Fruit fly (Drosophila melanogaster) whole organism, prepupa: ENCODE data around the gene CG4404.

Source experiments
- Blimp-1 ChIP-seq: fragments of 200-800 bp; sonication (Bioruptor generic); optimal IDR thresholded peaks from 3 replicates; lab custom pipeline; 2017; ENCODE audit warnings: missing biosample characterization, missing genetic modification characterization, mild to moderate bottlenecking, moderate library complexity, missing genetic modification reagents
- CG10669 ChIP-seq: fragments of 200-800 bp; sonication (Bioruptor generic); optimal IDR thresholded peaks from 3 replicates; lab custom pipeline; 2018; ENCODE audit warnings: missing biosample characterization, mild to moderate bottlenecking, missing genetic modification characterization, moderate library complexity
- CG11294 ChIP-seq: fragments of 200-800 bp; sonication (Bioruptor generic); IDR thresholded peaks from 2 replicates; pipeline ENCODE4 v1.3.6; 2022; ENCODE audit warnings: missing biosample characterization, missing genetic modification characterization
- CG11762 ChIP-seq: fragments of 200-800 bp; sonication (Bioruptor generic); optimal IDR thresholded peaks from 3 replicates; lab custom pipeline; 2016; ENCODE audit warnings: missing biosample characterization, missing genetic modification characterization; ENCODE audit not compliant: insufficient read depth
- CG15336 ChIP-seq: fragments of 200-800 bp; sonication (Bioruptor generic); IDR thresholded peaks from 2 replicates; pipeline ENCODE4 v1.3.6; 2022; ENCODE audit warnings: missing biosample characterization, missing genetic modification characterization
- CG16779 ChIP-seq: fragments of 200-800 bp; sonication (Bioruptor generic); optimal IDR thresholded peaks from 3 replicates; lab custom pipeline; 2017; ENCODE audit warnings: missing biosample characterization, mild to moderate bottlenecking, missing genetic modification characterization
- CG3032 ChIP-seq: fragments of 200-800 bp; optimal IDR thresholded peaks from 2 replicates; lab custom pipeline; 2019; ENCODE audit warnings: missing biosample characterization, mild to moderate bottlenecking, missing genetic modification characterization, moderate library complexity
- CG32006 ChIP-seq: fragments of 200-800 bp; sonication (Bioruptor generic); optimal IDR thresholded peaks from 3 replicates; lab custom pipeline; 2017; ENCODE audit warnings: missing biosample characterization, mild to moderate bottlenecking, missing genetic modification characterization
- CG34406 ChIP-seq: fragments of 200-800 bp; sonication (Bioruptor generic); optimal IDR thresholded peaks from 3 replicates; lab custom pipeline; 2016; ENCODE audit warnings: missing biosample characterization, missing genetic modification characterization
- CG3919 ChIP-seq: fragments of 200-800 bp; sonication (Bioruptor generic); optimal IDR thresholded peaks from 3 replicates; lab custom pipeline; 2016; ENCODE audit warnings: missing biosample characterization, missing genetic modification characterization
- CG4318 ChIP-seq: fragments of 200-800 bp; sonication (Bioruptor generic); optimal IDR thresholded peaks from 3 replicates; lab custom pipeline; 2017; ENCODE audit warnings: missing biosample characterization, mild to moderate bottlenecking, missing genetic modification characterization
- CG6163 ChIP-seq: fragments of 200-800 bp; sonication (Bioruptor generic); IDR thresholded peaks from 3 replicates; pipeline ENCODE4 v1.3.6; 2022; ENCODE audit warnings: missing biosample characterization, missing genetic modification characterization
- CG6276 ChIP-seq: fragments of 200-800 bp; sonication (Bioruptor generic); optimal IDR thresholded peaks from 2 replicates; lab custom pipeline; 2017; ENCODE audit warnings: missing biosample characterization, mild to moderate bottlenecking, missing genetic modification characterization
- CG6792 ChIP-seq: fragments of 200-800 bp; sonication (Bioruptor generic); optimal IDR thresholded peaks from 3 replicates; lab custom pipeline; 2016; ENCODE audit warnings: missing biosample characterization, missing genetic modification characterization
- CG6808 ChIP-seq: fragments of 200-800 bp; sonication (Bioruptor generic); optimal IDR thresholded peaks from 3 replicates; lab custom pipeline; 2017; ENCODE audit warnings: missing biosample characterization, missing genetic modification characterization, mild to moderate bottlenecking, moderate library complexity, missing genetic modification reagents
- CG6854 ChIP-seq: fragments of 200-800 bp; sonication (Bioruptor generic); optimal IDR thresholded peaks from 2 replicates; lab custom pipeline; 2017; ENCODE audit warnings: missing biosample characterization, mild to moderate bottlenecking, missing genetic modification characterization
- CG7368 ChIP-seq: fragments of 200-800 bp; sonication (Bioruptor generic); optimal IDR thresholded peaks from 3 replicates; lab custom pipeline; 2016; ENCODE audit warnings: missing biosample characterization, missing genetic modification characterization
- CG8119 ChIP-seq: fragments of 200-800 bp; sonication (Bioruptor generic); IDR thresholded peaks from 3 replicates; pipeline ENCODE4 v1.3.6; 2022; ENCODE audit warnings: missing biosample characterization, missing genetic modification characterization
- CG8632 ChIP-seq: fragments of 200-800 bp; sonication (Bioruptor generic); optimal IDR thresholded peaks from 3 replicates; lab custom pipeline; 2016; ENCODE audit warnings: missing biosample characterization, missing genetic modification characterization
- Eip78C ChIP-seq: fragments of 200-800 bp; sonication (Bioruptor generic); peaks from one replicate; lab custom pipeline; 2016; ENCODE audit warnings: missing biosample characterization, missing genetic modification characterization
- Eip93F ChIP-seq: fragments of 200-800 bp; sonication (Bioruptor generic); optimal IDR thresholded peaks from 2 replicates; lab custom pipeline; 2016; ENCODE audit warnings: missing biosample characterization, mild to moderate bottlenecking, missing genetic modification characterization
- Ets21C ChIP-seq: fragments of 200-800 bp; sonication (Bioruptor generic); optimal IDR thresholded peaks from 3 replicates; lab custom pipeline; 2016; ENCODE audit warnings: missing biosample characterization, missing genetic modification characterization
- Ets96B ChIP-seq: fragments of 200-800 bp; optimal IDR thresholded peaks from 2 replicates; lab custom pipeline; 2019; ENCODE audit warnings: missing biosample characterization, mild to moderate bottlenecking, missing genetic modification characterization, moderate library complexity
- Gug ChIP-seq: fragments of 200-800 bp; sonication (Bioruptor generic); IDR thresholded peaks from 2 replicates; pipeline ENCODE4 v1.3.6; 2022; ENCODE audit warnings: missing biosample characterization, missing genetic modification characterization
- Hr39 ChIP-seq: fragments of 200-800 bp; sonication (Bioruptor generic); optimal IDR thresholded peaks from 2 replicates; lab custom pipeline; 2016; ENCODE audit warnings: missing biosample characterization, missing genetic modification characterization
- Hr4 ChIP-seq: fragments of 200-800 bp; sonication (Bioruptor generic); optimal IDR thresholded peaks from 3 replicates; lab custom pipeline; 2016; ENCODE audit warnings: missing biosample characterization, missing genetic modification characterization
- Met ChIP-seq: fragments of 200-800 bp; sonication (Bioruptor generic); optimal IDR thresholded peaks from 3 replicates; lab custom pipeline; 2016; ENCODE audit warnings: missing biosample characterization, missing genetic modification characterization
- OdsH ChIP-seq: fragments of 200-800 bp; sonication (Bioruptor generic); optimal IDR thresholded peaks from 3 replicates; lab custom pipeline; 2016; ENCODE audit warnings: missing biosample characterization, missing genetic modification characterization
- Smox ChIP-seq: fragments of 200-800 bp; sonication (Bioruptor generic); optimal IDR thresholded peaks from 3 replicates; lab custom pipeline; 2016; ENCODE audit warnings: missing biosample characterization, missing genetic modification characterization
- Sox102F ChIP-seq: fragments of 200-800 bp; sonication (Bioruptor generic); optimal IDR thresholded peaks from 2 replicates; lab custom pipeline; 2016; ENCODE audit warnings: missing biosample characterization, mild to moderate bottlenecking, missing genetic modification characterization
- Sox15 ChIP-seq: fragments of 200-800 bp; sonication (Bioruptor generic); optimal IDR thresholded peaks from 3 replicates; lab custom pipeline; 2016; ENCODE audit warnings: missing biosample characterization, missing genetic modification characterization
- achi ChIP-seq: fragments of 200-800 bp; sonication (Bioruptor generic); optimal IDR thresholded peaks from 3 replicates; lab custom pipeline; 2016; ENCODE audit warnings: missing biosample characterization, missing genetic modification characterization
- acj6 ChIP-seq: fragments of 200-800 bp; sonication (Bioruptor generic); optimal IDR thresholded peaks from 3 replicates; lab custom pipeline; 2016; ENCODE audit warnings: missing biosample characterization, missing genetic modification characterization
- cyc ChIP-seq: fragments of 200-800 bp; sonication (Bioruptor generic); optimal IDR thresholded peaks from 3 replicates; lab custom pipeline; 2016; ENCODE audit warnings: missing biosample characterization, missing genetic modification characterization
- dac ChIP-seq: fragments of 200-800 bp; sonication (Bioruptor generic); optimal IDR thresholded peaks from 2 replicates; lab custom pipeline; 2017; ENCODE audit warnings: missing biosample characterization, mild to moderate bottlenecking, missing genetic modification characterization
- dsx ChIP-seq: fragments of 200-800 bp; optimal IDR thresholded peaks from 3 replicates; lab custom pipeline; 2019; ENCODE audit warnings: missing biosample characterization, mild to moderate bottlenecking, missing genetic modification characterization, moderate library complexity; ENCODE audit not compliant: poor library complexity, severe bottlenecking
- eg ChIP-seq: fragments of 200-800 bp; sonication (Bioruptor generic); IDR thresholded peaks from 3 replicates; pipeline ENCODE4 v1.3.6; 2022; ENCODE audit warnings: missing biosample characterization, missing genetic modification characterization
- esn ChIP-seq: fragments of 200-800 bp; sonication (Bioruptor generic); optimal IDR thresholded peaks from 2 replicates; lab custom pipeline; 2016; ENCODE audit warnings: missing biosample characterization, mild to moderate bottlenecking, missing genetic modification characterization, moderate library complexity
- fd59A ChIP-seq: fragments of 200-800 bp; sonication (Bioruptor generic); optimal IDR thresholded peaks from 2 replicates; lab custom pipeline; 2017; ENCODE audit warnings: missing biosample characterization, mild to moderate bottlenecking, missing genetic modification characterization, missing genetic modification reagents
- fd85E ChIP-seq: fragments of 200-800 bp; sonication (Bioruptor generic); optimal IDR thresholded peaks from 3 replicates; lab custom pipeline; 2016; ENCODE audit warnings: missing biosample characterization, missing genetic modification characterization
- lz ChIP-seq: fragments of 200-800 bp; sonication (Bioruptor generic); optimal IDR thresholded peaks from 3 replicates; lab custom pipeline; 2016; ENCODE audit warnings: missing biosample characterization, missing genetic modification characterization
- net ChIP-seq: fragments of 200-800 bp; sonication (Bioruptor generic); optimal IDR thresholded peaks from 3 replicates; lab custom pipeline; 2016; ENCODE audit warnings: missing biosample characterization, missing genetic modification characterization
- pdm3 ChIP-seq: fragments of 200-800 bp; sonication (Bioruptor generic); optimal IDR thresholded peaks from 3 replicates; lab custom pipeline; 2016; ENCODE audit warnings: missing biosample characterization, missing genetic modification characterization
- salr ChIP-seq, 2 experiments: fragments of 200-800 bp; sonication (Bioruptor generic); optimal IDR thresholded peaks; 3 replicates each; lab custom pipeline; 2016 to 2018; ENCODE audit warnings: missing biosample characterization in 2 of 2, missing genetic modification characterization in 2 of 2, mild to moderate bottlenecking in 1 of 2
- spab ChIP-seq: fragments of 200-800 bp; sonication (Bioruptor generic); optimal IDR thresholded peaks from 2 replicates; lab custom pipeline; 2017; ENCODE audit warnings: missing biosample characterization, mild to moderate bottlenecking, missing genetic modification characterization, missing genetic modification reagents
- ss ChIP-seq, 2 experiments: fragments of 200-800 bp; sonication (Bioruptor generic); optimal IDR thresholded peaks; 2 replicates in 1 of 2; 3 replicates in 1 of 2; lab custom pipeline; 2017 to 2018; ENCODE audit warnings: mild to moderate bottlenecking in 2 of 2, missing biosample characterization in 2 of 2, missing genetic modification characterization in 2 of 2, moderate library complexity in 1 of 2
- topi ChIP-seq: fragments of 200-800 bp; sonication (Bioruptor generic); optimal IDR thresholded peaks from 3 replicates; lab custom pipeline; 2016; ENCODE audit warnings: missing biosample characterization, missing genetic modification characterization
- vri ChIP-seq: fragments of 200-800 bp; sonication (Bioruptor generic); optimal IDR thresholded peaks from 3 replicates; lab custom pipeline; 2016; ENCODE audit warnings: missing biosample characterization, mild to moderate bottlenecking, missing genetic modification characterization

Gene CG4404

dm6 chrX:12896393-12896792, 9.4 kb downstream of the CG4404 start (continued):
- TF ChIP-seq salr (GFP tag; optimal IDR thresholded peaks at IDR 0.05; lab: Kevin White, UChicago) (no peak), Sox102F (GFP tag; lab: Kevin White, UChicago) (no peak), fd59A (GFP tag; lab: Kevin White, UChicago) (no peak), CG4318 (GFP tag; lab: Kevin White, UChicago) (no peak), dsx (GFP tag; lab: Kevin White, UChicago) (peak; percentile 1)

- TF ChIP-seq net = no peak
- no peak for TF ChIP-seq OdsH (GFP tag; lab: Kevin White, UChicago)
- no peak for TF ChIP-seq CG3032
- no peak for TF ChIP-seq CG3919 (GFP tag; lab: Kevin White, UChicago)
- no peak for TF ChIP-seq Hr4 (GFP tag; lab: Kevin White, UChicago)
- no peak for TF ChIP-seq Ets96B (tag; lab: Kevin White, UChicago)
- TF ChIP-seq CG6163 = peak; percentile 34; the same call in 1 of the 3 replicates
- peak; percentile 42 for TF ChIP-seq Met (GFP tag; lab: Kevin White, UChicago)
- no peak for TF ChIP-seq pdm3
- peak; percentile 41 for TF ChIP-seq topi
- TF ChIP-seq CG34406 (GFP tag; lab: Kevin White, UChicago) = peak; percentile 5
- TF ChIP-seq esn (GFP tag; lab: Kevin White, UChicago) = peak; percentile 45
- TF ChIP-seq CG6792 (GFP tag; lab: Kevin White, UChicago) = no peak
- TF ChIP-seq Eip78C (GFP tag; lab: Kevin White, UChicago) = peak; percentile 77
- TF ChIP-seq fd59A (GFP tag; lab: Kevin White, UChicago) = no peak
- TF ChIP-seq CG7368 (GFP tag; lab: Kevin White, UChicago) = no peak
- no peak for TF ChIP-seq achi (GFP tag; lab: Kevin White, UChicago)
- peak; percentile 24 for TF ChIP-seq cyc (GFP tag; lab: Kevin White, UChicago)
- TF ChIP-seq spab (GFP tag; lab: Kevin White, UChicago) = no peak
- no peak for TF ChIP-seq salr (GFP tag; optimal IDR thresholded peaks at IDR 0.05; lab: Kevin White, UChicago)
- no peak for TF ChIP-seq CG32006
- peak; percentile 23 for TF ChIP-seq CG6808 (GFP tag; lab: Kevin White, UChicago)
- peak; percentile 23 for TF ChIP-seq Hr39 (GFP tag; lab: Kevin White, UChicago)
- TF ChIP-seq Sox15 (GFP tag; lab: Kevin White, UChicago) = no peak
- TF ChIP-seq ss (GFP tag; optimal IDR thresholded peaks at IDR 0.05; lab: Kevin White, UChicago) = peak; percentile 24 to 47
- TF ChIP-seq lz (GFP tag; lab: Kevin White, UChicago) = peak; percentile 29
- peak; percentile 14 for TF ChIP-seq CG6854 (GFP tag; lab: Kevin White, UChicago)
- peak; percentile 24 for TF ChIP-seq Smox
- TF ChIP-seq CG8119 = no peak
- 0 out of 2 replicates have a peak, but pooled peaks have one; percentile 8 for TF ChIP-seq CG15336 (GFP tag; lab: Robert Waterston, UW)
- no peak for TF ChIP-seq CG16779 (tag; lab: Kevin White, UChicago)
- TF ChIP-seq fd85E (GFP tag; lab: Kevin White, UChicago) = no peak
- TF ChIP-seq Gug (GFP tag; lab: Robert Waterston, UW) = no peak
- peak; percentile 35 for TF ChIP-seq vri
- TF ChIP-seq Blimp-1 (GFP tag; lab: Kevin White, UChicago) = no peak
- no peak for TF ChIP-seq eg (GFP tag; lab: Robert Waterston, UW)
- TF ChIP-seq CG10669 (GFP tag; lab: Kevin White, UChicago) = no peak
- TF ChIP-seq dac = no peak
- peak; percentile 42 for TF ChIP-seq Eip93F (GFP tag; lab: Kevin White, UChicago)
- TF ChIP-seq CG8632 (GFP tag; lab: Kevin White, UChicago) = no peak
- no peak for TF ChIP-seq CG11762 (GFP tag; lab: Kevin White, UChicago)
- peak; percentile 18 for TF ChIP-seq CG6276 (GFP tag; lab: Kevin White, UChicago)
- TF ChIP-seq Sox102F (GFP tag; lab: Kevin White, UChicago) = peak; percentile 25
- peak; percentile 8 for TF ChIP-seq acj6 (GFP tag; lab: Kevin White, UChicago)
- no peak for TF ChIP-seq Ets21C (GFP tag; lab: Kevin White, UChicago)
- no peak for TF ChIP-seq dsx (GFP tag; lab: Kevin White, UChicago)
- TF ChIP-seq CG11294 (GFP tag; lab: Robert Waterston, UW) = no peak
Observed at dm6 chrX:12895114-12895723, 10.6 kb downstream of the CG4404 start.
